Worm (Caenorhabditis elegans): ENCODE measurements around the gene srsx-3.

ce11 chrV:7954552-7954951 is 17.5 kb upstream of the srsx-3 start, which contains the start of gene F26D11.13:
- TF ChIP-seq nhr-12 (tag; optimal IDR thresholded peaks at IDR 0.05): no peak
- no peak for TF ChIP-seq elt-3 (tag; optimal IDR thresholded peaks at IDR 0.05)
- TF ChIP-seq nhr-6 (tag; optimal IDR thresholded peaks at IDR 0.05): no peak
- TF ChIP-seq nhr-129 (tag; optimal IDR thresholded peaks at IDR 0.05): no peak
- TF ChIP-seq unc-62 (GFP tag; optimal IDR thresholded peaks at IDR 0.05): no peak

Data from whole organism, L2 larva.